Fruit fly (Drosophila melanogaster) Kc167 (cell line): ENCODE measurements around the gene CG34179.

Experiments
- Myc ChIP-seq: fragments of >200 bp; optimal IDR thresholded peaks from 2 replicates; lab custom pipeline; 2017; ENCODE audit warnings: missing external identifiers
- Sin3A ChIP-seq: fragments of >200 bp; optimal IDR thresholded peaks from 2 replicates; lab custom pipeline; 2018; ENCODE audit warnings: missing external identifiers
- h ChIP-seq: fragments of >200 bp; optimal IDR thresholded peaks from 3 replicates; lab custom pipeline; 2018; ENCODE audit warnings: missing external identifiers
- insv ChIP-seq: fragments of >200 bp; optimal IDR thresholded peaks from 3 replicates; lab custom pipeline; 2018; ENCODE audit warnings: missing external identifiers
- psq ChIP-seq: fragments of >200 bp; optimal IDR thresholded peaks from 2 replicates; lab custom pipeline; 2017; ENCODE audit warnings: missing external identifiers
- ttk ChIP-seq: sonication (Bioruptor generic); optimal IDR thresholded peaks from 2 replicates; lab custom pipeline; 2017; ENCODE audit warnings: missing external identifiers

The CG34179 gene

DNA sequence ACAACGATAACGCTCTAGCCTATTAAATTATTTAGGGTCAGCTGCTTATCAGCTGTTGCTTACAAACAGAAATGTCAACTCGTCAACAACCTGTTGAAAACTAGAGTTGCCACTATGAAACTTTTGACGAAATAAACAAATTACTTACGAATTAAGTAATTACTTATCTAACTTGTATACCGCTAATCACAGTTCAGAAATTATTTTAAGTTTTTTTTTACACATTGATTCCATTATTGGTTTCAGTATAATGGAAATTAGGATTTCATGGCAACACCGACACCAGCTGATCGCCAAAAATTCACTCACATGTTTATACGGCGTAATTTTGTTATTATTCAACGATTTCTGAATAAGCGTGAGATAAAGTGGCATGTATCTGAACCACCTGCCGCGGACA is 10.7 kb downstream of the CG34179 start, which contains the start of the genes CG9117 and CG31643:
TSS of gene CG9117 (minus strand) at position 73 of the 400 bp plus-strand sequence.
TSS of gene CG31643 (plus strand) at position 288 of the 400 bp plus-strand sequence.
- TF ChIP-seq insv (lab: Kevin White, UChicago) (no peak), Sin3A (lab: Kevin White, UChicago) (no peak), h (lab: Kevin White, UChicago) (no peak), Myc (lab: Kevin White, UChicago) (no peak), psq (lab: Kevin White, UChicago) (no peak), ttk (lab: Kevin White, UChicago) (no peak)

DNA sequence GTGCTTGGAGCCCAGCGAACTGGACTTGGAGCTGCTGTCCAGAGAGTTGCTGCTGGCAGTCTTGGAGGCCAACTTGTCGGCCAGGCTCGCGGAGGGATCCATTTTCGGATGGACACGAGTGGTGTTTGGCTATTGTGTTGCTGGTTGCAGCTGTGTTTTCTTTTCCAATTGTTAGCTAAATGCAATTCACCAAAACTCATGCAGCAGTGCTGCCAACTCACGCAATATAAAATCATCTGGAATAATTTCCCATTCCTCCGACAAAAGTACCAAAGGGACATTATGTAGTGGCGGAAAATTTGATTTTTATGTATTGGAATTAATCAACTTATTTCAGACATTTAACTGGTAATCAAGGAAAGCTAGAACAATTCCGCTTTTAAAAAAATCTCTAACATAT is 11.8 kb downstream of the CG34179 start, which contains the start of gene mtm:
TSS of gene mtm (minus strand) at position 306 of the 400 bp plus-strand sequence.
- TF ChIP-seq psq (lab: Kevin White, UChicago) (no peak), Sin3A (lab: Kevin White, UChicago) (no peak), insv (lab: Kevin White, UChicago) (no peak), Myc (lab: Kevin White, UChicago) (no peak), h (lab: Kevin White, UChicago) (no peak), ttk (lab: Kevin White, UChicago) (no peak)

DNA sequence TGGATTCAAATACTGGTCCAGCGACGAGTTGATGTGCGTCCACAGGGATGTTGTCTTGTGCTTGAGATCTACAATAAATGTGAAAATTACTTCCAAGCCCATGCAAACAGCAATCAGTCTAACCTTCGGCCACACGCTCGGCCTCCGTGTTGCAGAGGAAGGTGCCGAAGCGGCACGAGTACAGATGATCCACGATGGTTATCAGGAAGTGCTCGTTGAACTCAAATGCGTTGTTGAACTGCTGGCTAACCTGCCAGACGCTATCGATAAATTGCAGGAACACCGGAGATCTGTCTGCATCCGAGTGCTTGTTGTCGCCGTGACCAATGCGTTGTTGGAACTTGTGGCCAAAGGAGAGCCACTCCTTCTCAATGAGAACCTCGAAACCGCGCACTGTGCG is 13.4 kb downstream of the CG34179 start:
- TF ChIP-seq h (lab: Kevin White, UChicago) (no peak), insv (lab: Kevin White, UChicago) (no peak), Sin3A (lab: Kevin White, UChicago) (no peak), Myc (lab: Kevin White, UChicago) (no peak), psq (lab: Kevin White, UChicago) (no peak), ttk (lab: Kevin White, UChicago) (no peak)

DNA sequence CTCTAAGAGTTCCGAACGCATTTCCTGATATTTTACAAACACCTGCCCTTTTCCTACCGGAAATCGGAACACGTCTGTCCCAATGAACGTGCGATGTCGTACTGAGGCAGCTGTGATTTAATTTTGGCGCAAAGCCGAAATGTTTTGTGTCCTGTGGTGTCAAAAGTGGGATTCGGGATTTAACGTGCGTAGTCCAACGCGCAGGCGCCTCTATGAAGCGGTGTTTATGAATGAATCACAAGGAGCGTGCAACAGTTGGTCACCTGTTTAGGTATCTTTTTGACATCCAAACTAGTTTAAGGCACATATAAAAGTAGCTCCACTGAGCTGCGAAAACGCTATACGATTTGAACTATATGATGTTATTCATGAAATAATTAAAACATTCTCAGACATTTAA is 14.2 kb downstream of the CG34179 start, which contains the start of gene CG9109:
TSS of gene CG9109 (minus strand) at position 80 of the 400 bp plus-strand sequence.
- TF ChIP-seq psq (lab: Kevin White, UChicago) (no peak), insv (lab: Kevin White, UChicago) (no peak), ttk (lab: Kevin White, UChicago) (no peak), Myc (lab: Kevin White, UChicago) (no peak), Sin3A (lab: Kevin White, UChicago) (no peak), h (lab: Kevin White, UChicago) (no peak)

DNA sequence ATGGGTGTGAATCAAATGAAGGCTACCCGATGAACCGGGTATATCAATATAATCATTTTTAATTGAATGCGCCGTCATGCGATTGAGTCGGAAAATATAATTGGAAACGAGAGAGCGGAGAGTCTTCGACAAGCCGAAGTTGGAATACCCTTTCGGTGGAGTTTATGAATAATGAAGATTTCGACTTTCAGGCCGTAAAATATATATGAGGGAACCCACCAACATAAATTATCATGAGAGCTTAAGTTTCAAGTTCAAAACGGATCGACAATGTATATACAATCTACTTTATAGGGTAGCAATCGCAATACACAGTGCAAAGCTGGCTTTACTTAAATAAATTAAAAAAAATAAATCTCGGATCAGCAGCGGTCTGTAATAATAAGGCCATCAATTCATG is 16.7 kb downstream of the CG34179 start:
- TF ChIP-seq ttk (lab: Kevin White, UChicago), result no peak
- TF ChIP-seq psq (lab: Kevin White, UChicago), result no peak
- TF ChIP-seq Myc (lab: Kevin White, UChicago), result no peak
- no peak for TF ChIP-seq insv (lab: Kevin White, UChicago)
- TF ChIP-seq h (lab: Kevin White, UChicago), result no peak
- TF ChIP-seq Sin3A (lab: Kevin White, UChicago), result no peak

DNA sequence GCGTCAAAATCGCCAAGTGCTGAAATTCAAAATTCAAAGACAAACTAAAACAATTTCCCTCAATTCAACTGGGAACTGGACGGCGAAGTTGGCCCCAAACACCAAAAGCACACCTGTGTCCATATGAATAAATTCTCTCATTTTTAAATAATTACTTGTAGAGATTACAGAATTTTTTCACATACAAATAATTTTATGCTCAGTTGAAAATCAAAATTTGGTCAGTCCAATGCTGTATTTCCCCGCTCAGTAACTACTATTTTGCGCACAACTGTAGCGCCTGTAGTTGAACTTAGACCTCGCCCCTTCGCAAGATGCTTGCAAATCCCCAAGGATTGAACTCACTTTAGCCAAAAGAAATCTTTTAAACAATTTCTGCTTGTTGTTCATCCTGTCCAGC is 19.8 kb downstream of the CG34179 start:
- TF ChIP-seq h (lab: Kevin White, UChicago), result no peak
- TF ChIP-seq psq (lab: Kevin White, UChicago), result no peak
- no peak for TF ChIP-seq insv (lab: Kevin White, UChicago)
- no peak for TF ChIP-seq Myc (lab: Kevin White, UChicago)
- TF ChIP-seq ttk (lab: Kevin White, UChicago), result no peak
- TF ChIP-seq Sin3A (lab: Kevin White, UChicago), result no peak

DNA sequence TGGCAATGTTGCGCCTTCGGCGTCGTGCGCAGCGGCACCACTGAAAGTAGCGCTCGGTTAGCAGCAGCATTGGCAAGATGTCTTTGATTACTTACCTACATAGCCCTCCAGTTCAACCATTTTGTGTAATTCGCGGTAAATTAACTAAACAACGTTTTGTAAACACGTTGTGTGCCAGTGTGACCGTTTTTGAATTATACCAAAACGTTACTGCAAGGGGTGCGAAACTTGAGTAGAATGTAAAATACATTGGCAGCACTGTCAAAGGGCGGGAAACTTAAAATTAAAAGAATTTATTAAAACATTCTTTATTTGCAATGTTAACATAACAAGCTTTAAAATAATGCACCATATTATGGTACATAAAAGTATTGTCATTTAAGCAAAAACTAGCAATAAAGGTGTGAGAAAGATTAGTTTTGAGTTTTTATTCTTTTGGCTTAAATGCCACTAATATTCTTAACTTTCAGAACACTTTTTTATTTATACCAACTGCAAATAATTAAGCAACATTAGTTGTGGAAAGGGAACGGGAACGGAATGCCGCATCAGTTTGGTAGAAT is 24.1 kb downstream of the CG34179 start, which contains the start of gene CG9107:
TSS of gene CG9107 (minus strand) at position 195 of the 563 bp plus-strand sequence.
- no peak for TF ChIP-seq ttk (lab: Kevin White, UChicago)
- TF ChIP-seq Myc (lab: Kevin White, UChicago), result no peak
- no peak for TF ChIP-seq psq (lab: Kevin White, UChicago)
- TF ChIP-seq Sin3A (lab: Kevin White, UChicago), result no peak
- TF ChIP-seq h (lab: Kevin White, UChicago), result no peak
- TF ChIP-seq insv (lab: Kevin White, UChicago), result no peak

DNA sequence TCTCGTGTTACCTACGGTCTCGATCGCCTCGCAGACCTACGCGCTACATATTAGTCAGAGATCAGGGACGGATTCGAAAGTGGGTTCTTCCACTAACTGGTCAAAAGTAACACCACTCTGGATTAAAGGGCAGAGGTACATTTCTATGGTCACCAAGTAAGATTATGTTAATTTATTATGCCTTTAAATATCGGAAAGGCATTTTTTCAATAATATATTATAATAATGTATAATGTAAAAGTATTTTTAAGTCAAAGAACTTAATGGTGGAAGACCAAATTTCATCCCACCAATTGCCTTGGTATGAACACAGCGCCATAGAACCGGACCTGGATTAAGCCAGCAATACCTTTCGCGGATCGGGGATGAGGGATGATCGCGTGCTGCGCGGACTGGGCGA is 25.7 kb downstream of the CG34179 start:
- TF ChIP-seq h (lab: Kevin White, UChicago), result no peak
- TF ChIP-seq psq (lab: Kevin White, UChicago), result no peak
- no peak for TF ChIP-seq Sin3A (lab: Kevin White, UChicago)
- no peak for TF ChIP-seq ttk (lab: Kevin White, UChicago)
- no peak for TF ChIP-seq Myc (lab: Kevin White, UChicago)
- TF ChIP-seq insv (lab: Kevin White, UChicago), result no peak

DNA sequence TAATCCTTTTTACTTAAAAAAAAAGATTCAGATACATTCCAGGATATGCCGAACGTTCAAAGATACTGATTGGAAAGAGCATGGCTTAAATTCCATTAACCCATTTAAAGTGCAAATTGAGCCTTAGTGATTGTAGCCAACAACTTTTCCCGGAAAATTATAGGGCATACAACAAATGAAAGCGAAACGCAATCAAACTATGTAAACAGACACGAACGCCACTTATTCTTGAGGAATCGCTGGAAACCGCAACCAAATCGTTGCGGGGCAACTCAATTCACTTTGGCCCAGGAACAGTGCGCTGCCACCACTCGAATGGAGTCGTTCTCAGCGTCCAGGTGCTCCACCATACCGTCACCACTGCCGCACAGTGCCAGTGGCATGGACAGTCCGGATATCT is 28.0 kb downstream of the CG34179 start, which contains the start of gene CG13996:
TSS of gene CG13996 (plus strand) at position 301 of the 400 bp plus-strand sequence.
- TF ChIP-seq psq (lab: Kevin White, UChicago) (no peak), h (lab: Kevin White, UChicago) (no peak), Sin3A (lab: Kevin White, UChicago) (no peak), insv (lab: Kevin White, UChicago) (no peak), Myc (lab: Kevin White, UChicago) (no peak), ttk (lab: Kevin White, UChicago) (no peak)

DNA sequence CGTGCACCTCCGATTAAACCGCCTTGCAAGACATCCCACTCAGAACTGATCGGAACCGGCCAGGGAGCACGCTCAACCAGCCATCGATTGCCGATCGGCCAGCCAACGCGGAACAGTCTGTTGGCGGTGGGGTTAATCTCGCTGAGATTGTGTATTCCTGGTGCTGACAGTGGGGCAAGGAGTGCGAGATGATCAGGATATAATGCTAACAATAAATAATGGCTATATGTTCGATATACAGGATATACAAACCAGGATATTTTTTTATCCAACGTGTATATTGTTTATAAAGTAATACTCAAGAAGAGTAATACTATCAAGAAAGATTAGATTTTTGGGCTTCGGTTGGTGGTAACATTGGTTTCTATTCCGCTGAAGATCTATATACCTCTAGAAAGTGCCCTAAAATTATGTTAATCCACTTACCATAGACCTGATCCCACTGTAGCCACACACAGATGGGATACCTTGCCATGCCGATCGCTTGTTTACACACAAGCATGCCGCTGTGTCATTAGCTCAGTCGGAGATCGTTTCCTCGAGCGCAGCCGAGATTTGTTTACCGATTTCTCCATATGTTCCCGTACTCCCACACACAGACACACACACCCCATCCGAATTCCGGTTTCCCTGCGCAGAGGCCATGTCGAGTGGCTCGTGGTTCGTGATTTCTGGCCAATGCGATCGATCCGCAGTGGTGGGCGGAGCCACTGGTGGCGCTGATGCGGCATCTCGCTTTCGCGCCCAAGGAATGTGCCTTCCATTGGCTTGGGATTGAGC is 29.0 kb downstream of the CG34179 start, which contains the start of gene H2.0:
TSS of gene H2.0 (minus strand) at position 51 of the 780 bp plus-strand sequence.
- TF ChIP-seq insv (lab: Kevin White, UChicago) (no peak), h (lab: Kevin White, UChicago) (no peak), Myc (lab: Kevin White, UChicago) (no peak), psq (lab: Kevin White, UChicago) (no peak), Sin3A (lab: Kevin White, UChicago) (no peak), ttk (lab: Kevin White, UChicago) (no peak)

DNA sequence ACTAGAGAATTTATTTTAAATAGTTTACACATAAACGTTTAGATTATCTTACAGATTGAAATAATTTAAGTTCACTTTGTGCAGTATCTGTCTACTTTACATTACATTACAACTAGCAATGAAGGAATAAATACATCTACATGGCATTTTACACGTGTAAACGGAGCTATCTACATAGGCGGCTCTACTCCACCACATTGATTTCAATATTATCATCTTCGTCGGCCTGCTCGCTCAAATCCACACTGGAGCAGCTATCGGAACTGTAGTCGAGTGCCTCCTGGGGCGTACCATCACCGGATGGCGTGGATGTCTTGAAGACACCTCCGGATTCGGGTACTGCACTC is 35.5 kb downstream of the CG34179 start:
- TF ChIP-seq Myc (lab: Kevin White, UChicago) (no peak), Sin3A (lab: Kevin White, UChicago) (no peak), h (lab: Kevin White, UChicago) (no peak), insv (lab: Kevin White, UChicago) (no peak), ttk (lab: Kevin White, UChicago) (no peak), psq (lab: Kevin White, UChicago) (no peak)
